Worm (Caenorhabditis elegans) whole organism, L3 larva: ENCODE measurements around the gene ZK686.2.

Source experiments
- ZK546.5 ChIP-seq: sonication (generic microtip); optimal IDR thresholded peaks from 2 replicates; lab custom pipeline; 2017; ENCODE audit warnings: missing biosample characterization, missing genetic modification characterization
- fkh-10 ChIP-seq: sonication (generic microtip); optimal IDR thresholded peaks from 2 replicates; lab custom pipeline; 2017; ENCODE audit warnings: missing biosample characterization, missing genetic modification reagents, missing genetic modification characterization
- nhr-11 ChIP-seq: fragments of 150-350 bp; optimal IDR thresholded peaks from 2 replicates; lab custom pipeline; 2014; ENCODE audit warnings: missing biosample characterization, missing genetic modification characterization
- nhr-237 ChIP-seq: fragments of 150-350 bp; optimal IDR thresholded peaks from 2 replicates; lab custom pipeline; 2014; ENCODE audit warnings: missing biosample characterization, missing genetic modification characterization
- nhr-25 ChIP-seq: sonication (generic microtip); optimal IDR thresholded peaks from 2 replicates; lab custom pipeline; 2017; ENCODE audit warnings: missing biosample characterization, missing genetic modification characterization
- nhr-77 ChIP-seq: fragments of 150-350 bp; optimal IDR thresholded peaks from 2 replicates; lab custom pipeline; 2014; ENCODE audit warnings: missing biosample characterization, missing genetic modification characterization
- snpc-4 ChIP-seq: fragments of 150-350 bp; optimal IDR thresholded peaks from 2 replicates; lab custom pipeline; 2014; ENCODE audit warnings: missing biosample characterization, missing genetic modification characterization
- ztf-4 ChIP-seq: fragments of 150-350 bp; optimal IDR thresholded peaks from 2 replicates; lab custom pipeline; 2014; ENCODE audit warnings: missing biosample characterization, missing genetic modification characterization

- TF ChIP-seq nhr-25 (tag; lab: Kevin White, UChicago) (no peak), fkh-10 (GFP tag; lab: Kevin White, UChicago) (no peak), ztf-4 (tag; lab: Kevin White, UChicago) (no peak), nhr-77 (tag; lab: Kevin White, UChicago) (no peak), snpc-4 (tag; lab: Kevin White, UChicago) (no peak), nhr-11 (no peak), ZK546.5 (tag; lab: Kevin White, UChicago) (no peak), nhr-237 (tag; lab: Kevin White, UChicago) (no peak)
These were observed 27.1 kb upstream of the ZK686.2 start for ce11 chrIII:7792970-7793369.
